Fruit fly (Drosophila melanogaster): ENCODE data around the gene CrebA.
A peak's percentile ranks its signal among the peaks of the same experiment; 100 is the strongest.

CrebA gene

dm6 chr3L:15493886-15494598, 41.2 kb upstream of the CrebA start (continued):
- TF ChIP-seq Bteb2 (GFP tag; optimal IDR thresholded peaks at IDR 0.05) (no peak), Optix (GFP tag; IDR thresholded peaks at IDR 0.05) (no peak), ro (GFP tag; IDR thresholded peaks at IDR 0.05) (no peak), CG1024 (GFP tag; IDR thresholded peaks at IDR 0.05) (no peak), CoRest (tag; optimal IDR thresholded peaks at IDR 0.05) (no peak), CG10274 (GFP tag; optimal IDR thresholded peaks at IDR 0.05) (no peak), Poxn (GFP tag; IDR thresholded peaks at IDR 0.05) (no peak), stwl (tag; optimal IDR thresholded peaks at IDR 0.05) (no peak), ssp (GFP tag; IDR thresholded peaks at IDR 0.05) (no peak), crp (GFP tag; optimal IDR thresholded peaks at IDR 0.05) (no peak), Max (GFP tag; optimal IDR thresholded peaks at IDR 0.05) (peak; percentile 32), CG12659 (GFP tag; optimal IDR thresholded peaks at IDR 0.05) (peak; percentile 23), prd (optimal IDR thresholded peaks at IDR 0.05) (no peak), prd (GFP tag; IDR thresholded peaks at IDR 0.05) (0 out of 3 replicates have a peak, but pooled peaks have one; percentile 26), CG17568 (GFP tag; optimal IDR thresholded peaks at IDR 0.05) (no peak), kay (GFP tag; optimal IDR thresholded peaks at IDR 0.05) (no peak), Dfd (GFP tag; optimal IDR thresholded peaks at IDR 0.05) (no peak), CG17328 (GFP tag; IDR thresholded peaks at IDR 0.05) (peak; percentile 55), CG18764 (GFP tag; optimal IDR thresholded peaks at IDR 0.05) (peak; percentile 77), Ets65A (GFP tag) (peak; percentile 30), scrt (GFP tag; optimal IDR thresholded peaks at IDR 0.05) (no peak), Fer1 (GFP tag; optimal IDR thresholded peaks at IDR 0.05) (peak; percentile 28), CG14965 (GFP tag; optimal IDR thresholded peaks at IDR 0.05; ENCODE audit: borderline replicate concordance) (no peak), CG6813 (GFP tag; optimal IDR thresholded peaks at IDR 0.05) (peak; percentile 35), wor (GFP tag; IDR thresholded peaks at IDR 0.05) (no peak), CG4424 (GFP tag; optimal IDR thresholded peaks at IDR 0.05) (peak; percentile 29), CG3726 (GFP tag; IDR thresholded peaks at IDR 0.05) (no peak), ATbp (GFP tag; optimal IDR thresholded peaks at IDR 0.05) (peak; percentile 40), dan (GFP tag; IDR thresholded peaks at IDR 0.05) (no peak), CG10267 (tag; optimal IDR thresholded peaks at IDR 0.05) (peak; percentile 28), sim (GFP tag; IDR thresholded peaks at IDR 0.05) (no peak), cwo (GFP tag; optimal IDR thresholded peaks at IDR 0.05) (peak; percentile 82), ems (GFP tag; optimal IDR thresholded peaks at IDR 0.05) (no peak), sima (GFP tag; optimal IDR thresholded peaks at IDR 0.05) (no peak), CG6175 (GFP tag; IDR thresholded peaks at IDR 0.05) (no peak), Ets97D (GFP tag; optimal IDR thresholded peaks at IDR 0.05) (no peak), Six4 (GFP tag; optimal IDR thresholded peaks at IDR 0.05) (no peak), cato (GFP tag; optimal IDR thresholded peaks at IDR 0.05; ENCODE audit: borderline replicate concordance) (no peak), CG12071 (GFP tag; optimal IDR thresholded peaks at IDR 0.05) (no peak), CG15696 (tag; optimal IDR thresholded peaks at IDR 0.05) (no peak), CG11456 (GFP tag; IDR thresholded peaks at IDR 0.05) (no peak), Dip3 (GFP tag; optimal IDR thresholded peaks at IDR 0.05) (no peak), E2f1 (GFP tag; IDR thresholded peaks at IDR 0.05) (peak; percentile 34; the same call in 1 of the 2 replicates), ftz-f1 (GFP tag; optimal IDR thresholded peaks at IDR 0.05) (no peak), Bdp1 (GFP tag; optimal IDR thresholded peaks at IDR 0.05) (no peak), h (optimal IDR thresholded peaks at IDR 0.05) (no peak), az2 (GFP tag; optimal IDR thresholded peaks at IDR 0.05) (peak; percentile 14), Dad (GFP tag; optimal IDR thresholded peaks at IDR 0.05) (no peak), CTCF (GFP tag; optimal IDR thresholded peaks at IDR 0.05) (no peak), C15 (GFP tag; IDR thresholded peaks at IDR 0.05) (no peak), Nf-YA (GFP tag; IDR thresholded peaks at IDR 0.05) (no peak), Ssrp (tag; optimal IDR thresholded peaks at IDR 0.05) (no peak)

Data from whole organism, embryonic.